Worm (Caenorhabditis elegans) whole organism, L2 larva: Measurements from ENCODE around the gene str-208.

ENCODE experiments used
- R02D3.7 ChIP-seq: fragments of 150-350 bp; optimal IDR thresholded peaks from 2 replicates; lab custom pipeline; 2014; ENCODE audit warnings: missing biosample characterization, missing genetic modification characterization
- ama-1 ChIP-seq: fragments of 150-350 bp; optimal IDR thresholded peaks from 2 replicates; lab custom pipeline; 2018; ENCODE audit warnings: inconsistent platforms
- lin-13 ChIP-seq: fragments of 150-350 bp; optimal IDR thresholded peaks from 2 replicates; lab custom pipeline; 2014; ENCODE audit warnings: missing biosample characterization, missing genetic modification reagents, missing genetic modification characterization
- mdl-1 ChIP-seq, 2 experiments: fragments of 150-350 bp in 1 of 2; sonication (generic microtip) in 1 of 2; optimal IDR thresholded peaks; 2 replicates each; lab custom pipeline; 2017; ENCODE audit warnings: missing biosample characterization in 2 of 2, missing genetic modification characterization in 2 of 2
- nhr-25 ChIP-seq: fragments of 150-350 bp; sonication (generic microtip); optimal IDR thresholded peaks from 3 replicates; lab custom pipeline; 2014; ENCODE audit warnings: missing biosample characterization, missing genetic modification characterization
- nhr-77 ChIP-seq: fragments of 150-350 bp; optimal IDR thresholded peaks from 2 replicates; lab custom pipeline; 2014; ENCODE audit warnings: missing biosample characterization, missing genetic modification characterization
- unc-62 ChIP-seq: fragments of 150-350 bp; optimal IDR thresholded peaks from 2 replicates; lab custom pipeline; 2014; ENCODE audit warnings: missing biosample characterization, missing genetic modification reagents, missing genetic modification characterization
- zag-1 ChIP-seq: fragments of 150-350 bp; optimal IDR thresholded peaks from 2 replicates; lab custom pipeline; 2014; ENCODE audit warnings: missing biosample characterization, missing genetic modification characterization
- ztf-11 ChIP-seq: sonication (generic microtip); optimal IDR thresholded peaks from 2 replicates; lab custom pipeline; 2017; ENCODE audit warnings: missing biosample characterization, missing genetic modification characterization
- ztf-4 ChIP-seq: fragments of 150-350 bp; optimal IDR thresholded peaks from 2 replicates; lab custom pipeline; 2014; ENCODE audit warnings: missing biosample characterization, missing genetic modification characterization

DNA sequence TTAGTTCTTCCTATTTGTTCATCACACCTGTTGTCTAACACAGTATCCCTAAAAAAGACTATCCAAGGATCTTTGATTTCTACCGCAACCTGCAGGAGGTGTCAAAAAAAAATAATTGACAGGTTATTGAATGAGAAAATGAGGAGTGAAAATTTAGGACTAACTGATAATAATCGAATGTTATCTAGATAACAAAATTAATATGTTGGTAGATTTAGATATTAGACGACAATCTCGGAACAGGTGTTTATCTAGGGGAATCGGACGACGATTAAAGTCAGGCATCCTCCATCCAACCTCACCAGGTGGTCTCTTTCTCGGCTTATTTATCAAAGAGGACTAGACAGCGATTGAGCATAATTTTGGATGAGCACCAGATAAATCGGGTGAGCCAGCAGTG, 12.1 kb downstream of the str-208 start:
- TF ChIP-seq R02D3.7 (tag; lab: Kevin White, UChicago), result no peak
- TF ChIP-seq ztf-4 (tag; lab: Kevin White, UChicago), result no peak
- TF ChIP-seq nhr-77 (tag; lab: Kevin White, UChicago), result no peak
- no peak for TF ChIP-seq ztf-11
- no peak for TF ChIP-seq mdl-1 (tag; optimal IDR thresholded peaks at IDR 0.05; lab: Kevin White, UChicago)
- no peak for TF ChIP-seq zag-1 (tag; lab: Kevin White, UChicago)
- TF ChIP-seq lin-13 (GFP tag; lab: Kevin White, UChicago), result no peak
- TF ChIP-seq unc-62 (GFP tag; lab: Kevin White, UChicago), result no peak
- TF ChIP-seq nhr-25 (tag; lab: Kevin White, UChicago), result no peak
- TF ChIP-seq ama-1, result no peak
